Worm (Caenorhabditis elegans) whole organism, late embryonic: ENCODE measurements around the gene C35D10.8.

Experiments
- ceh-30 ChIP-seq: fragments of 150-350 bp; optimal IDR thresholded peaks from 2 replicates; lab custom pipeline; 2014; ENCODE audit warnings: missing biosample characterization, missing genetic modification characterization
- ceh-9 ChIP-seq: sonication (generic microtip); optimal IDR thresholded peaks from 2 replicates; lab custom pipeline; 2016; ENCODE audit warnings: mild to moderate bottlenecking, missing genetic modification characterization, inconsistent platforms, missing compliant biosample characterization
- fkh-10 ChIP-seq: fragments of 150-350 bp; optimal IDR thresholded peaks from 2 replicates; lab custom pipeline; 2014; ENCODE audit warnings: missing biosample characterization, missing genetic modification reagents, missing genetic modification characterization
- hlh-30 ChIP-seq: sonication (generic microtip); optimal IDR thresholded peaks from 2 replicates; lab custom pipeline; 2017; ENCODE audit warnings: antibody characterized with exemption, missing genetic modification characterization, missing compliant biosample characterization; ENCODE audit not compliant: insufficient read depth
- pqm-1 ChIP-seq: sonication (generic microtip); optimal IDR thresholded peaks from 2 replicates; lab custom pipeline; 2016; ENCODE audit warnings: missing genetic modification characterization, missing compliant biosample characterization
- sox-2 ChIP-seq: fragments of 200-800 bp; sonication (Bioruptor generic); IDR thresholded peaks from 2 replicates; pipeline ENCODE4 v1.3.6; 2022; ENCODE audit warnings: missing genetic modification reagents, missing genetic modification characterization, missing compliant biosample characterization
- tbx-2 ChIP-seq: sonication (generic microtip); optimal IDR thresholded peaks from 2 replicates; lab custom pipeline; 2016; ENCODE audit warnings: missing genetic modification characterization, missing compliant biosample characterization
- ttx-3 ChIP-seq: sonication (generic microtip); optimal IDR thresholded peaks from 2 replicates; lab custom pipeline; 2016; ENCODE audit warnings: missing genetic modification reagents, missing genetic modification characterization, missing compliant biosample characterization

DNA sequence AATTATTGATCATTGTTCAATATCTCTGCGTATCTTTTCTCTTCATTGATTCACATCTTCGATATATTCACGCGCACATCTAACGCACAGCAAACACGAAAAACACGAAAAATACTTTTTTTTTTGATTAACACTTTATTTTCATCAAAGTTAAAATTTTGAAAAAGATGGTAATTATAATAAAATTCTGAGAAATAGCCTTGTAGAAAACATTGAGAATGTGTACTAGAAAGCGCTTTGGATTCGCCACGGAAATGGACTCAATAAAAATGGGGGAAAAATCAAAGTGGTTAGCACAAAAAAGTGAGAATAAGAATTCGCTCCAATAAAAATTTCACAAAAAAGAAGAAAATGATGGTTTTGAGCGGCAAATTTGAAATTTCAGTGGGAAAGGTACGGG lies 38.5 kb downstream of the C35D10.8 start, which contains the start of gene F26F4.6:
- TF ChIP-seq ceh-30 (tag; lab: Kevin White, UChicago) = no peak
- no peak for TF ChIP-seq fkh-10 (GFP tag; lab: Kevin White, UChicago)
- TF ChIP-seq hlh-30 (tag; lab: Kevin White, UChicago) = no peak
- TF ChIP-seq ceh-9 (tag; lab: Kevin White, UChicago) = no peak
- TF ChIP-seq sox-2 = no peak
- TF ChIP-seq tbx-2 (tag; lab: Kevin White, UChicago) = no peak
- no peak for TF ChIP-seq ttx-3
- TF ChIP-seq pqm-1 (tag; lab: Kevin White, UChicago) = no peak
